Fruit fly (Drosophila melanogaster) whole organism, prepupa: ENCODE data around the gene CG11381.

Source experiments
- CG11294 ChIP-seq: fragments of 200-800 bp; sonication (Bioruptor generic); IDR thresholded peaks from 2 replicates; pipeline ENCODE4 v1.3.6; 2022; ENCODE audit warnings: missing biosample characterization, missing genetic modification characterization
- Smox ChIP-seq: fragments of 200-800 bp; sonication (Bioruptor generic); optimal IDR thresholded peaks from 3 replicates; lab custom pipeline; 2016; ENCODE audit warnings: missing biosample characterization, missing genetic modification characterization
- achi ChIP-seq: fragments of 200-800 bp; sonication (Bioruptor generic); optimal IDR thresholded peaks from 3 replicates; lab custom pipeline; 2016; ENCODE audit warnings: missing biosample characterization, missing genetic modification characterization
- eg ChIP-seq: fragments of 200-800 bp; sonication (Bioruptor generic); IDR thresholded peaks from 3 replicates; pipeline ENCODE4 v1.3.6; 2022; ENCODE audit warnings: missing biosample characterization, missing genetic modification characterization
- lz ChIP-seq: fragments of 200-800 bp; sonication (Bioruptor generic); optimal IDR thresholded peaks from 3 replicates; lab custom pipeline; 2016; ENCODE audit warnings: missing biosample characterization, missing genetic modification characterization
- ss ChIP-seq, 2 experiments: fragments of 200-800 bp; sonication (Bioruptor generic); optimal IDR thresholded peaks; 2 replicates in 1 of 2; 3 replicates in 1 of 2; lab custom pipeline; 2017 to 2018; ENCODE audit warnings: mild to moderate bottlenecking in 2 of 2, missing biosample characterization in 2 of 2, missing genetic modification characterization in 2 of 2, moderate library complexity in 1 of 2

The CG11381 gene

DNA sequence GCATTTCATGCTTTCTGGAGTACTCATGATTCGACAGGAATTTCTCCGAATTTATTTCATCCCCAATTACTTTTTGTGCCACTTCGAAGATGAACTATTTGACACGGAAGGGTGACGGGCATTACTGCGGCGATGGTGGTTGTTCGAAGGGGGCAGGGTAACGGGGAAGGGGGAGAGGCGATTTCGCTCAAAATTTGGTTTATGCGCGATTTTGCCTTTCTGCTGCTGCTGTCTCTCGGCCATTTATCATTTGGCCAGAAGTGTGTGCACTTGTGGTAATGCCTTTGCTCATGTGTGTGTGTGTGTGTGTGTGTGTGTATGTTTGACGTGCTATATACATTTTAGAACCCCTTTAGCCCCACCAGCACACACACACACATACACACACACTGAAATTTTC is 49.4 kb downstream of the CG11381 start:
- no peak for TF ChIP-seq achi (GFP tag; lab: Kevin White, UChicago)
- no peak for TF ChIP-seq Smox (GFP tag; lab: Kevin White, UChicago)
- no peak for TF ChIP-seq ss (GFP tag; optimal IDR thresholded peaks at IDR 0.05; lab: Kevin White, UChicago)
- TF ChIP-seq CG11294, result no peak
- no peak for TF ChIP-seq eg (GFP tag; lab: Robert Waterston, UW)
- no peak for TF ChIP-seq lz
